Fruit fly (Drosophila melanogaster): Measurements from ENCODE around the gene Atg17.
A peak's percentile ranks its signal among the peaks of the same experiment; 100 is the strongest.

Gene Atg17

dm6 chr3R:5668928-5669739 lies at the start of gene Atg17, which contains the start of gene Xe7 (continued):
- TF ChIP-seq Sox15 (GFP tag; optimal IDR thresholded peaks at IDR 0.05) (peak; percentile 95), CG3032 (tag; optimal IDR thresholded peaks at IDR 0.05) (peak; percentile 94), CG6163 (GFP tag; IDR thresholded peaks at IDR 0.05) (peak; percentile 88), CG16779 (tag; optimal IDR thresholded peaks at IDR 0.05) (peak; percentile 56), Blimp-1 (GFP tag; optimal IDR thresholded peaks at IDR 0.05) (peak; percentile 76), CG10631 (GFP tag; optimal IDR thresholded peaks at IDR 0.05) (peak; percentile 97), CG8319 (GFP tag; optimal IDR thresholded peaks at IDR 0.05) (peak; percentile 92), salr (GFP tag; optimal IDR thresholded peaks at IDR 0.05) (peak; percentile 75 to 94), spab (GFP tag; optimal IDR thresholded peaks at IDR 0.05) (no peak), Ets21C (GFP tag; optimal IDR thresholded peaks at IDR 0.05) (peak; percentile 94)

dm6 chr3R:5620387-5620956 lies 49.0 kb upstream of the Atg17 start:
- TF ChIP-seq Sox14 (GFP tag; optimal IDR thresholded peaks at IDR 0.05) = peak; percentile 57
- peak; percentile 82 for TF ChIP-seq esn (GFP tag; optimal IDR thresholded peaks at IDR 0.05)
- TF ChIP-seq Sox102F (GFP tag; optimal IDR thresholded peaks at IDR 0.05) = peak; percentile 61
- peak; percentile 67 for TF ChIP-seq acj6 (GFP tag; optimal IDR thresholded peaks at IDR 0.05)
- no peak for TF ChIP-seq dsx (GFP tag; optimal IDR thresholded peaks at IDR 0.05; ENCODE audit: poor library complexity, severe bottlenecking)
- peak; percentile 76 for TF ChIP-seq CG6163 (GFP tag; IDR thresholded peaks at IDR 0.05)
- TF ChIP-seq net (GFP tag; optimal IDR thresholded peaks at IDR 0.05) = peak; percentile 73
- TF ChIP-seq spab (GFP tag; optimal IDR thresholded peaks at IDR 0.05) = peak; percentile 48
- peak; percentile 70 for TF ChIP-seq cyc (GFP tag; optimal IDR thresholded peaks at IDR 0.05)
- peak; percentile 16 for TF ChIP-seq CG16779 (tag; optimal IDR thresholded peaks at IDR 0.05)
- TF ChIP-seq Ets96B (tag; optimal IDR thresholded peaks at IDR 0.05) = peak; percentile 55
- peak; percentile 71 for TF ChIP-seq topi (GFP tag; optimal IDR thresholded peaks at IDR 0.05)
- no peak for TF ChIP-seq CG6854 (GFP tag; optimal IDR thresholded peaks at IDR 0.05)
- TF ChIP-seq CG8632 (GFP tag; optimal IDR thresholded peaks at IDR 0.05) = peak; percentile 65
- peak; percentile 57 for TF ChIP-seq CG11902 (GFP tag; optimal IDR thresholded peaks at IDR 0.05)
- no peak for TF ChIP-seq CG15336 (GFP tag; IDR thresholded peaks at IDR 0.05)
- TF ChIP-seq Hr39 (GFP tag; optimal IDR thresholded peaks at IDR 0.05) = peak; percentile 61
- TF ChIP-seq ss (GFP tag; optimal IDR thresholded peaks at IDR 0.05) = peak in 1 of 2 experiments; percentile 51
- TF ChIP-seq pdm3 (GFP tag; optimal IDR thresholded peaks at IDR 0.05) = peak; percentile 57
- TF ChIP-seq CG9139 (GFP tag; optimal IDR thresholded peaks at IDR 0.05) = no peak
- TF ChIP-seq CG4318 (GFP tag; optimal IDR thresholded peaks at IDR 0.05) = peak; percentile 73
- peak; percentile 58 for TF ChIP-seq OdsH (GFP tag; optimal IDR thresholded peaks at IDR 0.05)
- peak; percentile 69 for TF ChIP-seq CG6808 (GFP tag; optimal IDR thresholded peaks at IDR 0.05)
- TF ChIP-seq svp (GFP tag) = peak; percentile 90
- peak; percentile 60 for TF ChIP-seq CG10631 (GFP tag; optimal IDR thresholded peaks at IDR 0.05)
- TF ChIP-seq Hr38 (GFP tag; optimal IDR thresholded peaks at IDR 0.05) = no peak
- TF ChIP-seq salr (GFP tag; optimal IDR thresholded peaks at IDR 0.05) = peak; percentile 18 to 78
- TF ChIP-seq Eip75B (GFP tag; optimal IDR thresholded peaks at IDR 0.05) = peak; percentile 67
- TF ChIP-seq achi (GFP tag; optimal IDR thresholded peaks at IDR 0.05) = peak; percentile 54
- peak; percentile 56 for TF ChIP-seq CG34406 (GFP tag; optimal IDR thresholded peaks at IDR 0.05)
- TF ChIP-seq CG8119 (GFP tag; IDR thresholded peaks at IDR 0.05) = peak; percentile 60; the same call in 1 of the 3 replicates
- peak; percentile 15 for TF ChIP-seq fd85E (GFP tag; optimal IDR thresholded peaks at IDR 0.05)
- TF ChIP-seq CG10669 (GFP tag; optimal IDR thresholded peaks at IDR 0.05) = peak; percentile 49
- peak; percentile 69 for TF ChIP-seq Met (GFP tag; optimal IDR thresholded peaks at IDR 0.05)
- peak; percentile 51 for TF ChIP-seq Gug (GFP tag; IDR thresholded peaks at IDR 0.05)
- TF ChIP-seq Ets21C (GFP tag; optimal IDR thresholded peaks at IDR 0.05) = peak; percentile 19
- TF ChIP-seq CG6276 (GFP tag; optimal IDR thresholded peaks at IDR 0.05) = peak; percentile 58
- peak; percentile 23 for TF ChIP-seq CG3032 (tag; optimal IDR thresholded peaks at IDR 0.05)
- peak; percentile 92 for TF ChIP-seq Eip78C (GFP tag)
- TF ChIP-seq lz (GFP tag; optimal IDR thresholded peaks at IDR 0.05) = peak; percentile 51
- TF ChIP-seq CG11762 (GFP tag; optimal IDR thresholded peaks at IDR 0.05; ENCODE audit: insufficient read depth) = peak; percentile 14
- no peak for TF ChIP-seq Eip93F (GFP tag; optimal IDR thresholded peaks at IDR 0.05)
- no peak for TF ChIP-seq CG11294 (GFP tag; IDR thresholded peaks at IDR 0.05)
